Fruit fly (Drosophila melanogaster) whole organism, embryonic: ENCODE results near the gene CG42540.

Experiments
- ATbp ChIP-seq: fragments of 200-800 bp; sonication (Bioruptor generic); optimal IDR thresholded peaks from 2 replicates; lab custom pipeline; 2017; ENCODE audit warnings: missing biosample characterization, mild to moderate bottlenecking, missing genetic modification characterization, missing genetic modification reagents
- Atf-2 ChIP-seq: fragments of 200-800 bp; sonication (Bioruptor generic); optimal IDR thresholded peaks from 2 replicates; lab custom pipeline; 2016; ENCODE audit warnings: missing biosample characterization, missing genetic modification characterization
- Bdp1 ChIP-seq: fragments of 200-800 bp; sonication (Bioruptor generic); optimal IDR thresholded peaks from 3 replicates; lab custom pipeline; 2016; ENCODE audit warnings: missing biosample characterization, missing genetic modification characterization
- CG10209 ChIP-seq: fragments of 200-800 bp; sonication (Bioruptor generic); optimal IDR thresholded peaks from 3 replicates; lab custom pipeline; 2017; ENCODE audit warnings: missing biosample characterization, mild to moderate bottlenecking, missing genetic modification characterization, missing genetic modification reagents
- CG10979 ChIP-seq: fragments of 200-800 bp; sonication (Bioruptor generic); optimal IDR thresholded peaks from 2 replicates; lab custom pipeline; 2018; ENCODE audit warnings: missing biosample characterization, mild to moderate bottlenecking, missing genetic modification characterization, moderate library complexity
- CG11723 ChIP-seq: fragments of 200-800 bp; sonication (Bioruptor generic); optimal IDR thresholded peaks from 2 replicates; lab custom pipeline; 2017; ENCODE audit warnings: missing biosample characterization, mild to moderate bottlenecking, missing genetic modification characterization
- CG13424 ChIP-seq: fragments of 200-800 bp; sonication (Bioruptor generic); optimal IDR thresholded peaks from 2 replicates; lab custom pipeline; 2019; ENCODE audit warnings: missing biosample characterization, mild to moderate bottlenecking, missing genetic modification characterization, moderate library complexity
- CG14667 ChIP-seq: fragments of 200-800 bp; sonication (Bioruptor generic); IDR thresholded peaks from 2 replicates; pipeline ENCODE4 v1.3.6; 2022; ENCODE audit warnings: missing biosample characterization, missing genetic modification characterization
- CG17361 ChIP-seq: fragments of 200-800 bp; sonication (Bioruptor generic); IDR thresholded peaks from 3 replicates; pipeline ENCODE4 v1.3.6; 2022; ENCODE audit warnings: missing biosample characterization, missing genetic modification characterization
- CG2199 ChIP-seq: fragments of 200-800 bp; sonication (Bioruptor generic); IDR thresholded peaks from 3 replicates; pipeline ENCODE4 v1.3.6; 2022; ENCODE audit warnings: missing biosample characterization, missing genetic modification characterization
- CG4360 ChIP-seq: fragments of 200-800 bp; sonication (Bioruptor generic); IDR thresholded peaks from 2 replicates; pipeline ENCODE4 v1.3.6; 2022; ENCODE audit warnings: missing biosample characterization, missing genetic modification characterization
- CG43689 ChIP-seq: fragments of 200-800 bp; sonication (Bioruptor generic); IDR thresholded peaks from 2 replicates; pipeline ENCODE4 v1.3.6; 2022; ENCODE audit warnings: missing biosample characterization, missing genetic modification characterization
- CG9817 ChIP-seq: fragments of 200-800 bp; sonication (Bioruptor generic); optimal IDR thresholded peaks from 2 replicates; lab custom pipeline; 2018; ENCODE audit warnings: missing biosample characterization, mild to moderate bottlenecking, missing genetic modification characterization, moderate library complexity
- CG9876 ChIP-seq: fragments of 200-800 bp; sonication (Bioruptor generic); optimal IDR thresholded peaks from 2 replicates; lab custom pipeline; 2016; ENCODE audit warnings: missing biosample characterization, missing genetic modification characterization
- D ChIP-seq, 2 experiments: fragments of 200-800 bp in 1 of 2; fragments of >200 bp in 1 of 2; sonication (Bioruptor generic) in 1 of 2; optimal IDR thresholded peaks; 2 replicates in 1 of 2; 3 replicates in 1 of 2; lab custom pipeline; 2017; ENCODE audit warnings: mild to moderate bottlenecking in 1 of 2, missing biosample characterization in 1 of 2, missing genetic modification characterization in 1 of 2, missing genetic modification reagents in 1 of 2
- Drgx ChIP-seq: fragments of 200-800 bp; sonication (Bioruptor generic); IDR thresholded peaks from 2 replicates; pipeline ENCODE4 v1.3.6; 2022; ENCODE audit warnings: missing biosample characterization, missing genetic modification characterization
- Ets65A ChIP-seq: fragments of 200-800 bp; sonication (Bioruptor generic); peaks from one replicate; lab custom pipeline; 2016; ENCODE audit warnings: missing biosample characterization, missing genetic modification characterization
- H2.0 ChIP-seq: fragments of 200-800 bp; sonication (Bioruptor generic); IDR thresholded peaks from 2 replicates; pipeline ENCODE4 v1.3.6; 2022; ENCODE audit warnings: missing biosample characterization, missing genetic modification characterization
- HLHmδ ChIP-seq: fragments of 200-800 bp; sonication (Bioruptor generic); optimal IDR thresholded peaks from 2 replicates; lab custom pipeline; 2018; ENCODE audit warnings: missing biosample characterization, mild to moderate bottlenecking, missing genetic modification characterization, moderate library complexity
- HmgD ChIP-seq: fragments of 200-800 bp; sonication (Bioruptor generic); optimal IDR thresholded peaks from 3 replicates; lab custom pipeline; 2016; ENCODE audit warnings: missing biosample characterization, missing genetic modification characterization
- Hr78 ChIP-seq, 2 experiments: fragments of 200-800 bp in 1 of 2; fragments of >200 bp in 1 of 2; sonication (Bioruptor generic) in 1 of 2; optimal IDR thresholded peaks; 2 replicates each; lab custom pipeline; 2017 to 2019; ENCODE audit warnings: missing biosample characterization in 2 of 2, missing genetic modification characterization in 2 of 2, mild to moderate bottlenecking in 1 of 2, moderate library complexity in 1 of 2
- Hsf ChIP-seq: fragments of 200-800 bp; sonication (Bioruptor generic); optimal IDR thresholded peaks from 3 replicates; lab custom pipeline; 2016; ENCODE audit warnings: missing biosample characterization, missing genetic modification characterization
- Med ChIP-seq: fragments of 200-800 bp; sonication (Bioruptor generic); peaks from one replicate; lab custom pipeline; 2016; ENCODE audit warnings: missing biosample characterization, missing genetic modification characterization, mild to moderate bottlenecking, inconsistent platforms, moderate library complexity
- Poxn ChIP-seq: fragments of 200-800 bp; sonication (Bioruptor generic); IDR thresholded peaks from 2 replicates; pipeline ENCODE4 v1.3.6; 2022; ENCODE audit warnings: missing biosample characterization, missing genetic modification characterization
- Taf1 ChIP-seq: fragments of 200-800 bp; sonication (Bioruptor generic); IDR thresholded peaks from 2 replicates; pipeline ENCODE4 v1.3.6; 2022; ENCODE audit warnings: missing biosample characterization, missing genetic modification characterization
- Tbp ChIP-seq: fragments of >200 bp; optimal IDR thresholded peaks from 2 replicates; lab custom pipeline; 2018; ENCODE audit warnings: missing biosample characterization, missing genetic modification characterization
- Xrp1 ChIP-seq: fragments of 200-800 bp; sonication (Bioruptor generic); IDR thresholded peaks from 2 replicates; pipeline ENCODE4 v1.3.6; 2022; ENCODE audit warnings: missing biosample characterization, missing genetic modification characterization
- ara ChIP-seq: fragments of 200-800 bp; sonication (Bioruptor generic); IDR thresholded peaks from 2 replicates; pipeline ENCODE4 v1.3.6; 2022; ENCODE audit warnings: missing biosample characterization, missing genetic modification characterization
- da ChIP-seq: fragments of 200-800 bp; sonication (Bioruptor generic); optimal IDR thresholded peaks from 2 replicates; lab custom pipeline; 2016; ENCODE audit warnings: missing biosample characterization, missing genetic modification characterization
- fd64A ChIP-seq: fragments of 200-800 bp; sonication (Bioruptor generic); optimal IDR thresholded peaks from 3 replicates; lab custom pipeline; 2018; ENCODE audit warnings: missing biosample characterization, mild to moderate bottlenecking, missing genetic modification characterization
- gcm2 ChIP-seq: fragments of 200-800 bp; sonication (Bioruptor generic); optimal IDR thresholded peaks from 2 replicates; lab custom pipeline; 2016; ENCODE audit warnings: missing biosample characterization, missing genetic modification characterization
- gem ChIP-seq: fragments of 200-800 bp; sonication (Bioruptor generic); optimal IDR thresholded peaks from 2 replicates; lab custom pipeline; 2019; ENCODE audit warnings: missing biosample characterization, mild to moderate bottlenecking, missing genetic modification characterization, moderate library complexity
- her ChIP-seq: fragments of 200-800 bp; sonication (Bioruptor generic); optimal IDR thresholded peaks from 2 replicates; lab custom pipeline; 2016; ENCODE audit warnings: missing biosample characterization, missing genetic modification characterization
- hth ChIP-seq: fragments of >200 bp; optimal IDR thresholded peaks from 2 replicates; lab custom pipeline; 2017; ENCODE audit warnings: inconsistent platforms
- ken ChIP-seq: fragments of 200-800 bp; sonication (Bioruptor generic); IDR thresholded peaks from 3 replicates; pipeline ENCODE4 v1.3.6; 2022; ENCODE audit warnings: missing biosample characterization, missing genetic modification characterization
- lmd ChIP-seq: fragments of 200-800 bp; sonication (Bioruptor generic); IDR thresholded peaks from 2 replicates; pipeline ENCODE4 v1.3.6; 2022; ENCODE audit warnings: missing biosample characterization, missing genetic modification characterization
- nerfin-1 ChIP-seq: fragments of 200-800 bp; sonication (Bioruptor generic); optimal IDR thresholded peaks from 3 replicates; lab custom pipeline; 2019; ENCODE audit warnings: missing biosample characterization, mild to moderate bottlenecking, missing genetic modification characterization, moderate library complexity
- nom ChIP-seq: fragments of 200-800 bp; sonication (Bioruptor generic); optimal IDR thresholded peaks from 2 replicates; lab custom pipeline; 2017; ENCODE audit warnings: missing biosample characterization, missing genetic modification characterization, mild to moderate bottlenecking, moderate library complexity, missing genetic modification reagents
- phol ChIP-seq: fragments of 200-800 bp; sonication (Bioruptor generic); optimal IDR thresholded peaks from 3 replicates; lab custom pipeline; 2018; ENCODE audit warnings: missing biosample characterization, mild to moderate bottlenecking, missing genetic modification characterization, moderate library complexity
- pita ChIP-seq: fragments of 200-800 bp; sonication (Bioruptor generic); optimal IDR thresholded peaks from 2 replicates; lab custom pipeline; 2017; ENCODE audit warnings: missing biosample characterization, mild to moderate bottlenecking, missing genetic modification characterization
- schlank ChIP-seq: fragments of 200-800 bp; sonication (Bioruptor generic); optimal IDR thresholded peaks from 2 replicates; lab custom pipeline; 2018; ENCODE audit warnings: missing biosample characterization, mild to moderate bottlenecking, missing genetic modification characterization
- sd ChIP-seq: fragments of 200-800 bp; sonication (Bioruptor generic); optimal IDR thresholded peaks from 3 replicates; lab custom pipeline; 2018; ENCODE audit warnings: missing biosample characterization, mild to moderate bottlenecking, missing genetic modification characterization, moderate library complexity
- sens ChIP-seq: fragments of 200-800 bp; sonication (Bioruptor generic); peaks from one replicate; lab custom pipeline; 2016; ENCODE audit warnings: missing biosample characterization, missing genetic modification characterization
- stwl ChIP-seq: fragments of 200-800 bp; sonication (Bioruptor generic); optimal IDR thresholded peaks from 3 replicates; lab custom pipeline; 2018; ENCODE audit warnings: missing biosample characterization, mild to moderate bottlenecking, missing genetic modification characterization, moderate library complexity
- trem ChIP-seq: fragments of 200-800 bp; optimal IDR thresholded peaks from 3 replicates; lab custom pipeline; 2019; ENCODE audit warnings: missing biosample characterization, mild to moderate bottlenecking, missing genetic modification characterization, moderate library complexity
- z ChIP-seq: fragments of 200-800 bp; sonication (Bioruptor generic); IDR thresholded peaks from 3 replicates; pipeline ENCODE4 v1.3.6; 2022; ENCODE audit warnings: missing biosample characterization, missing genetic modification characterization
- zf30C ChIP-seq: fragments of 200-800 bp; sonication (Bioruptor generic); optimal IDR thresholded peaks from 3 replicates; lab custom pipeline; 2018; ENCODE audit warnings: missing biosample characterization, mild to moderate bottlenecking, missing genetic modification characterization

Gene CG42540

dm6 chr3L:4544633-4545032 is 11.3 kb upstream of the CG42540 start:
- TF ChIP-seq CG2199 (GFP tag; lab: Robert Waterston, UW) (peak; percentile 91; the same call in 2 of the 3 replicates), sens (peak; percentile 4), fd64A (GFP tag; lab: Kevin White, UChicago) (no peak), ara (no peak), trem (no peak), sd (tag; lab: Kevin White, UChicago) (peak; percentile 68)

dm6 chr3L:4545138-4545537 is 10.7 kb upstream of the CG42540 start:
- TF ChIP-seq nerfin-1 (tag; lab: Kevin White, UChicago) (peak; percentile 17), Med (GFP tag; lab: Kevin White, UChicago) (peak; percentile 34), Tbp (GFP tag; lab: Kevin White, UChicago) (no peak), Xrp1 (GFP tag; lab: Robert Waterston, UW) (no peak), nom (peak; percentile 72)

- TF ChIP-seq CG10979 (tag; lab: Kevin White, UChicago) (peak; percentile 7), zf30C (GFP tag; lab: Kevin White, UChicago) (peak; percentile 27), phol (tag; lab: Kevin White, UChicago) (peak; percentile 27), CG43689 (GFP tag; lab: Robert Waterston, UW) (no peak), pita (GFP tag; lab: Kevin White, UChicago) (no peak), HLHmδ (no peak), lmd (GFP tag; lab: Robert Waterston, UW) (no peak), Taf1 (GFP tag; lab: Robert Waterston, UW) (no peak), Ets65A (GFP tag; lab: Kevin White, UChicago) (peak; percentile 22), Bdp1 (GFP tag; lab: Kevin White, UChicago) (no peak), CG9876 (GFP tag; lab: Kevin White, UChicago) (no peak), z (GFP tag; lab: Robert Waterston, UW) (no peak), CG17361 (GFP tag; lab: Robert Waterston, UW) (0 out of 3 replicates have a peak, but pooled peaks have one; percentile 21), gem (peak; percentile 20), Drgx (GFP tag; lab: Robert Waterston, UW) (peak; percentile 17; the same call in 1 of the 2 replicates), Med (GFP tag; lab: Kevin White, UChicago) (peak; percentile 18), sens (peak; percentile 74), Hr78 (GFP tag; optimal IDR thresholded peaks at IDR 0.05; lab: Kevin White, UChicago) (no peak)
- TF ChIP-seq, all 482 proteins: peak for 9
Observed at dm6 chr3L:4545731-4546130, 10.2 kb upstream of the CG42540 start.

dm6 chr3L:4546650-4547049 is 9.2 kb upstream of the CG42540 start:
- TF ChIP-seq CG14667 (GFP tag; lab: Robert Waterston, UW): peak; percentile 50
- TF ChIP-seq CG13424 (tag; lab: Kevin White, UChicago): peak; percentile 54
- peak; percentile 33 for TF ChIP-seq ATbp (GFP tag; lab: Kevin White, UChicago)
- no peak for TF ChIP-seq gcm2
- TF ChIP-seq Poxn (GFP tag; lab: Robert Waterston, UW): no peak
- TF ChIP-seq CG4360 (GFP tag; lab: Robert Waterston, UW): peak; percentile 24; the same call in 1 of the 2 replicates
- peak; percentile 42 for TF ChIP-seq stwl (tag; lab: Kevin White, UChicago)
- TF ChIP-seq CG11723 (GFP tag; lab: Kevin White, UChicago): peak; percentile 2
- no peak for TF ChIP-seq HmgD (GFP tag; lab: Kevin White, UChicago)
- TF ChIP-seq ken (GFP tag; lab: Robert Waterston, UW): peak; percentile 50; the same call in 1 of the 3 replicates
- no peak for TF ChIP-seq her (GFP tag; lab: Kevin White, UChicago)
- peak; percentile 20; the same call in 1 of the 2 replicates for TF ChIP-seq H2.0 (GFP tag; lab: Robert Waterston, UW)
- TF ChIP-seq CG9817 (tag; lab: Kevin White, UChicago): no peak
- TF ChIP-seq hth (lab: Kevin White, UChicago): no peak
- TF ChIP-seq schlank: no peak
- TF ChIP-seq CG10209 (GFP tag; lab: Kevin White, UChicago): peak; percentile 53
- peak; percentile 43 for TF ChIP-seq Hsf (GFP tag; lab: Kevin White, UChicago)
- no peak for TF ChIP-seq da (GFP tag; lab: Kevin White, UChicago)
- no peak for TF ChIP-seq Atf-2 (GFP tag; lab: Kevin White, UChicago)
- TF ChIP-seq D (optimal IDR thresholded peaks at IDR 0.05; lab: Kevin White, UChicago): no peak
- peak; percentile 69 for TF ChIP-seq D (GFP tag; optimal IDR thresholded peaks at IDR 0.05; lab: Kevin White, UChicago)
